Worm (Caenorhabditis elegans) whole organism, L4/young adult: ENCODE measurements around the gene sde-2.

Experiments used
- W03F9.2 ChIP-seq: fragments of 150-350 bp; optimal IDR thresholded peaks from 2 replicates; lab custom pipeline; 2014; ENCODE audit warnings: missing biosample characterization, missing genetic modification characterization
- dao-5 ChIP-seq: sonication (generic microtip); optimal IDR thresholded peaks from 2 replicates; lab custom pipeline; 2016; ENCODE audit warnings: missing genotype, missing genetic modification characterization, moderate library complexity, missing compliant biosample characterization

DNA sequence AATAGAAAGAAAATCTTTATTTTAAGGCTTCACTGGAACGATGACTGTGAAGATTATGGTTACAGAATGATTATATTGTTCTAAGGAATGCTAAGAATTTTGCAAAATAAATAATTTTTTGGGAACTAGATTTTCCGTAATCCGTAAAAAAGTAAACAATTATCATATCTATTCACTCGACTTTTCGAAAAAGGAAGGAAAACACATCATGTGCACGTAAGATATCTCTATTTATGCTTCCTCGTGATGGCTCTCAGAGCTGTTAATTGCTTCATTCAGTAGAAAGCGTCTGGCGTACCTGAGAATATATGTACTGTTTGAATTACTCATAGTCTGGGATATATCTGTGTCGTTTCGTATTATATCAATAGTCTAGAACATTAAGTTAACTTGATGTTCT, 7.6 kb upstream of the sde-2 start, which contains the start of gene srd-11:
- TF ChIP-seq W03F9.2: no peak
- no peak for TF ChIP-seq dao-5 (tag; lab: Kevin White, UChicago)
